Worm (Caenorhabditis elegans): ENCODE results near the gene sru-48.

Gene sru-48

ce11 chrX:5162755-5163154 lies 17.2 kb upstream of the sru-48 start, which contains the start of gene EGAP5.1:
TSS of gene EGAP5.1 (plus strand) at chrX:5163055.
- TF ChIP-seq F49E8.2 (tag; optimal IDR thresholded peaks at IDR 0.05; ENCODE audit: insufficient read depth): no peak
- no peak for TF ChIP-seq madf-3 (GFP tag; IDR thresholded peaks at IDR 0.05)
- TF ChIP-seq lsy-27 (tag; optimal IDR thresholded peaks at IDR 0.05; ENCODE audit: borderline replicate concordance, insufficient read depth): no peak
- no peak for TF ChIP-seq cebp-1 (GFP tag; IDR thresholded peaks at IDR 0.05)
- TF ChIP-seq cebp-1 (tag; optimal IDR thresholded peaks at IDR 0.05): no peak

- TF ChIP-seq rec-8 (tag; optimal IDR thresholded peaks at IDR 0.05) (no peak), F23B12.7 (tag; optimal IDR thresholded peaks at IDR 0.05; ENCODE audit: insufficient read depth) (no peak), F37B4.10 (GFP tag; IDR thresholded peaks at IDR 0.05) (no peak), nfyb-1 (GFP tag; IDR thresholded peaks at IDR 0.05) (no peak), zim-3 (tag; optimal IDR thresholded peaks at IDR 0.05) (no peak), rpc-1 (optimal IDR thresholded peaks at IDR 0.05) (no peak), rpc-1 (tag; optimal IDR thresholded peaks at IDR 0.05) (no peak)
Observed at ce11 chrX:5164054-5164453, 15.9 kb upstream of the sru-48 start.

- peak; percentile 85 for TF ChIP-seq K11D2.4 (GFP tag; IDR thresholded peaks at IDR 0.05)
- TF ChIP-seq cebp-2 (GFP tag; IDR thresholded peaks at IDR 0.05): no peak
- no peak for TF ChIP-seq F55B11.4 (tag; optimal IDR thresholded peaks at IDR 0.05; ENCODE audit: borderline replicate concordance, insufficient read depth)
- TF ChIP-seq hmg-20 (GFP tag; IDR thresholded peaks at IDR 0.05): peak; percentile 59; the same call in 1 of the 2 replicates
- peak; percentile 77 for TF ChIP-seq nhr-90 (tag; optimal IDR thresholded peaks at IDR 0.05)
- TF ChIP-seq nfyb-1 (GFP tag; IDR thresholded peaks at IDR 0.05): peak; percentile 75; the same call in 1 of the 2 replicates
- TF ChIP-seq ztf-22 (GFP tag; optimal IDR thresholded peaks at IDR 0.05): peak; percentile 47
- no peak for TF ChIP-seq snpc-1.3 (tag; optimal IDR thresholded peaks at IDR 0.05; ENCODE audit: insufficient read depth)
- TF ChIP-seq let-526 (GFP tag; IDR thresholded peaks at IDR 0.05): no peak
- TF ChIP-seq nhr-80 (tag; optimal IDR thresholded peaks at IDR 0.05): peak; percentile 95
- TF ChIP-seq die-1 (tag; optimal IDR thresholded peaks at IDR 0.05): peak; percentile 28
- TF ChIP-seq rec-8 (tag; optimal IDR thresholded peaks at IDR 0.05): no peak
- peak; percentile 88 for TF ChIP-seq attf-5 (GFP tag; optimal IDR thresholded peaks at IDR 0.05)
- TF ChIP-seq gei-17 (GFP tag; optimal IDR thresholded peaks at IDR 0.05): peak; percentile 70
- 0 out of 2 replicates have a peak, but pooled peaks have one; percentile 43 for TF ChIP-seq ekl-4 (GFP tag; IDR thresholded peaks at IDR 0.05)
- TF ChIP-seq dpff-1 (tag; optimal IDR thresholded peaks at IDR 0.05): no peak
- TF ChIP-seq hlh-26 (GFP tag; conservative IDR thresholded peaks at IDR 0.05): no peak
- no peak for TF ChIP-seq nhr-179 (tag; optimal IDR thresholded peaks at IDR 0.05)
- no peak for TF ChIP-seq ztf-25 (GFP tag; IDR thresholded peaks at IDR 0.05)
- peak; percentile 79 for TF ChIP-seq F22D6.2 (tag; optimal IDR thresholded peaks at IDR 0.05)
- no peak for TF ChIP-seq xnd-1 (tag; optimal IDR thresholded peaks at IDR 0.05)
- peak; percentile 69 for TF ChIP-seq rcor-1 (GFP tag; IDR thresholded peaks at IDR 0.05)
- TF ChIP-seq ccch-3 (GFP tag; optimal IDR thresholded peaks at IDR 0.05): no peak
- no peak for TF ChIP-seq zfh-2 (GFP tag; conservative IDR thresholded peaks at IDR 0.05)
- TF ChIP-seq pbrm-1 (GFP tag; IDR thresholded peaks at IDR 0.05): peak; percentile 82
- no peak for TF ChIP-seq ama-1 (optimal IDR thresholded peaks at IDR 0.05)
- TF ChIP-seq ama-1 (GFP tag; optimal IDR thresholded peaks at IDR 0.05): no peak
- TF ChIP-seq F39B2.1 (GFP tag; IDR thresholded peaks at IDR 0.05): no peak
- peak; percentile 75 for TF ChIP-seq atf-7 (tag; optimal IDR thresholded peaks at IDR 0.05)
- TF ChIP-seq B0035.1 (tag; optimal IDR thresholded peaks at IDR 0.05): no peak
- no peak for TF ChIP-seq lsl-1 (GFP tag; optimal IDR thresholded peaks at IDR 0.05)
- TF ChIP-seq ceh-58 (GFP tag; IDR thresholded peaks at IDR 0.05): no peak
- TF ChIP-seq C06A6.2 (GFP tag; conservative IDR thresholded peaks at IDR 0.05): peak; percentile 64
- TF ChIP-seq ceh-100 (GFP tag; IDR thresholded peaks at IDR 0.05): no peak
- no peak for TF ChIP-seq bed-1 (GFP tag; IDR thresholded peaks at IDR 0.05)
- TF ChIP-seq lag-1 (GFP tag; IDR thresholded peaks at IDR 0.05): no peak
- TF ChIP-seq F23B12.7 (tag; optimal IDR thresholded peaks at IDR 0.05; ENCODE audit: insufficient read depth): peak; percentile 66
Observed at ce11 chrX:5165037-5165436, 14.9 kb upstream of the sru-48 start, which contains the start of gene mans-3. TSS of gene mans-3 (plus strand) at chrX:5165395.

Measured in whole organism, young adult.